Fruit fly (Drosophila melanogaster) whole organism, pupa: ENCODE measurements around the gene CG5214.
A peak's percentile ranks its signal among the peaks of the same experiment; 100 is the strongest.

Source experiments
- CG10348 ChIP-seq: fragments of 200-800 bp; sonication (Bioruptor generic); IDR thresholded peaks from 2 replicates; pipeline ENCODE4 v1.3.6; 2022; ENCODE audit warnings: missing biosample characterization, missing genetic modification characterization
- CG12605 ChIP-seq: fragments of 200-800 bp; sonication (Bioruptor generic); IDR thresholded peaks from 2 replicates; pipeline ENCODE4 v1.3.6; 2022; ENCODE audit warnings: missing biosample characterization, missing genetic modification characterization
- CG13204 ChIP-seq: fragments of 200-800 bp; sonication (Bioruptor generic); optimal IDR thresholded peaks from 2 replicates; lab custom pipeline; 2018; ENCODE audit warnings: missing biosample characterization, mild to moderate bottlenecking, missing genetic modification characterization, moderate library complexity
- CG14655 ChIP-seq: fragments of 200-800 bp; sonication (Bioruptor generic); optimal IDR thresholded peaks from 3 replicates; lab custom pipeline; 2017; ENCODE audit warnings: mild to moderate bottlenecking, missing biosample characterization, missing genetic modification reagents, missing genetic modification characterization
- CG15710 ChIP-seq: fragments of 200-800 bp; sonication (Bioruptor generic); optimal IDR thresholded peaks from 2 replicates; lab custom pipeline; 2018; ENCODE audit warnings: missing biosample characterization, mild to moderate bottlenecking, missing genetic modification characterization, moderate library complexity
- CG17806 ChIP-seq: fragments of 200-800 bp; sonication (Bioruptor generic); optimal IDR thresholded peaks from 2 replicates; lab custom pipeline; 2018; ENCODE audit warnings: missing biosample characterization, mild to moderate bottlenecking, missing genetic modification characterization, moderate library complexity
- CG32121 ChIP-seq: fragments of 200-800 bp; sonication (Bioruptor generic); IDR thresholded peaks from 2 replicates; pipeline ENCODE4 v1.3.6; 2022; ENCODE audit warnings: missing biosample characterization, missing genetic modification characterization
- CG34367 ChIP-seq: fragments of 200-800 bp; sonication (Bioruptor generic); optimal IDR thresholded peaks from 2 replicates; lab custom pipeline; 2018; ENCODE audit warnings: missing biosample characterization, mild to moderate bottlenecking, missing genetic modification characterization
- CG4496 ChIP-seq: fragments of 200-800 bp; sonication (Bioruptor generic); IDR thresholded peaks from 3 replicates; pipeline ENCODE4 v1.3.6; 2022; ENCODE audit warnings: missing biosample characterization, missing genetic modification characterization
- CG8159 ChIP-seq: fragments of 200-800 bp; sonication (Bioruptor generic); optimal IDR thresholded peaks from 3 replicates; lab custom pipeline; 2018; ENCODE audit warnings: missing biosample characterization, mild to moderate bottlenecking, missing genetic modification characterization, moderate library complexity
- CG8301 ChIP-seq: fragments of 200-800 bp; sonication (Bioruptor generic); optimal IDR thresholded peaks from 2 replicates; lab custom pipeline; 2018; ENCODE audit warnings: missing biosample characterization, mild to moderate bottlenecking, missing genetic modification characterization
- CG9948 ChIP-seq: fragments of 200-800 bp; sonication (Bioruptor generic); optimal IDR thresholded peaks from 2 replicates; lab custom pipeline; 2018; ENCODE audit warnings: missing biosample characterization, mild to moderate bottlenecking, missing genetic modification characterization, moderate library complexity
- D1 ChIP-seq: fragments of 200-800 bp; sonication (Bioruptor generic); optimal IDR thresholded peaks from 2 replicates; lab custom pipeline; 2018; ENCODE audit warnings: missing biosample characterization, mild to moderate bottlenecking, missing genetic modification characterization, moderate library complexity
- EcR ChIP-seq: fragments of 200-800 bp; sonication (Bioruptor generic); optimal IDR thresholded peaks from 3 replicates; lab custom pipeline; 2019; ENCODE audit warnings: missing biosample characterization, missing genetic modification characterization, mild to moderate bottlenecking, moderate library complexity, missing genetic modification reagents
- Ets98B ChIP-seq: fragments of 200-800 bp; sonication (Bioruptor generic); IDR thresholded peaks from 2 replicates; pipeline ENCODE4 v1.3.6; 2022; ENCODE audit warnings: missing biosample characterization, missing genetic modification characterization
- Pif1A ChIP-seq: fragments of 200-800 bp; sonication (Bioruptor generic); optimal IDR thresholded peaks from 3 replicates; lab custom pipeline; 2016; ENCODE audit warnings: missing biosample characterization, missing genetic modification characterization
- Pif1B ChIP-seq: fragments of 200-800 bp; sonication (Bioruptor generic); optimal IDR thresholded peaks from 3 replicates; lab custom pipeline; 2016; ENCODE audit warnings: missing biosample characterization, missing genetic modification characterization
- Snoo ChIP-seq: fragments of 200-800 bp; sonication (Bioruptor generic); optimal IDR thresholded peaks from 3 replicates; lab custom pipeline; 2017; ENCODE audit warnings: missing biosample characterization, mild to moderate bottlenecking, missing genetic modification characterization, inconsistent platforms
- fd96Ca ChIP-seq: fragments of 200-800 bp; sonication (Bioruptor generic); IDR thresholded peaks from 3 replicates; pipeline ENCODE4 v1.3.6; 2022; ENCODE audit warnings: missing biosample characterization, missing genetic modification characterization
- gl ChIP-seq: fragments of 200-800 bp; sonication (Bioruptor generic); optimal IDR thresholded peaks from 2 replicates; lab custom pipeline; 2018; ENCODE audit warnings: missing biosample characterization, mild to moderate bottlenecking, missing genetic modification characterization
- rn ChIP-seq: fragments of 200-800 bp; sonication (Bioruptor generic); IDR thresholded peaks from 2 replicates; pipeline ENCODE4 v1.3.6; 2022; ENCODE audit warnings: missing biosample characterization, missing genetic modification characterization

The CG5214 gene

DNA sequence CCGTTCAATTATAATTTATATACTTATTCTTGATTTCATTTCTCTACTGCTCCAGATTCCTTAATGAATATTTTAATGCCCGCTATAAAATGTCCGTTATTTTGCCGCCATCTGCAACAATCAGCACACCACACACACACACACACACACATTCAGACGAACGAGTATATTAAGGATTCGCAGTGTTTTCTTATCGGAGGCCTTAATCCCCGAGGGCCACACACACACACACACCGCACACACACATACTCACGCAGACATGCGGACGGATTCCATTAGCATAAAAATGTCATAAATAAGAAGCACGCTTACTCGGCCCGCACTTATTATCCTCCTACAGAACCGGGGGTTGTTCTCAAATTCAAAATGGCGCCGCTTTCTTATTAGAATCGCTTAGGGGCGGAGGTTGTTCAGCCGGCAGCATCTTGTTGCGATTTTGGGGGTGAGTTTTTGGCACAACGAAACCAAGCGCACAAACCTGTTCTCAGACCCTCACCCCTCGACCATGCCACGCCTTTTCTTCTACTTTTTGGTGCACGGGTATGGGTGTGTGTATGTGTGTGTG is 16.9 kb downstream of the CG5214 start:
- TF ChIP-seq CG17806 (tag; lab: Kevin White, UChicago): no peak
- no peak for TF ChIP-seq CG15710 (tag; lab: Kevin White, UChicago)
- no peak for TF ChIP-seq CG4496 (GFP tag; lab: Robert Waterston, UW)
- no peak for TF ChIP-seq CG9948 (tag; lab: Kevin White, UChicago)
- no peak for TF ChIP-seq CG32121 (GFP tag; lab: Robert Waterston, UW)
- TF ChIP-seq CG12605 (GFP tag; lab: Robert Waterston, UW): no peak
- TF ChIP-seq CG8159: no peak
- TF ChIP-seq CG8301: no peak
- no peak for TF ChIP-seq gl (tag; lab: Kevin White, UChicago)
- no peak for TF ChIP-seq CG10348
- TF ChIP-seq rn (GFP tag; lab: Robert Waterston, UW): no peak
- no peak for TF ChIP-seq Snoo
- TF ChIP-seq fd96Ca (GFP tag; lab: Robert Waterston, UW): no peak
- TF ChIP-seq CG13204 (GFP tag; lab: Kevin White, UChicago): no peak
- TF ChIP-seq D1 (tag; lab: Kevin White, UChicago): no peak
- TF ChIP-seq Pif1A (GFP tag; lab: Kevin White, UChicago): no peak
- TF ChIP-seq Ets98B (GFP tag; lab: Robert Waterston, UW): no peak

DNA sequence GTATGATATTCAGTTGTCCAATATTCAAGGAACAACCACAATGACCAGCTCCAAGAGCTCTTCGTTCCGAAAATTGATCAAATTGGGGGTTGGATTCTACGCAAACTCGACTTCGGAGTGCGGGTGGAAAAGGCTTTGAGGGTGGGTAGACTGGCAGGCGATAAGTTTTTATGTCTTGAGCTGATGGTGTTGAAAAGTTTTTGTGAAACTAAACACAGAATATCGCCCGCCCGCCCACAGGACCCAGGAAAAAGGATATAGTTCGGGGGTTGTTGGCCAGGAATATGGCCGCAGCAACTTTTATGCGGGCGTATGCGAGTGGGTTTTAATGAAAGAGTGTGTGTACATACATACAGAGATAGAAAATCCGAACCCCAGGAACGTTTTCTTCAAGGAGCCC is 19.5 kb downstream of the CG5214 start:
- TF ChIP-seq CG13204 (GFP tag; lab: Kevin White, UChicago) (no peak), CG8301 (no peak), CG14655 (no peak), fd96Ca (GFP tag; lab: Robert Waterston, UW) (no peak), EcR (GFP tag; lab: Kevin White, UChicago) (no peak)

DNA sequence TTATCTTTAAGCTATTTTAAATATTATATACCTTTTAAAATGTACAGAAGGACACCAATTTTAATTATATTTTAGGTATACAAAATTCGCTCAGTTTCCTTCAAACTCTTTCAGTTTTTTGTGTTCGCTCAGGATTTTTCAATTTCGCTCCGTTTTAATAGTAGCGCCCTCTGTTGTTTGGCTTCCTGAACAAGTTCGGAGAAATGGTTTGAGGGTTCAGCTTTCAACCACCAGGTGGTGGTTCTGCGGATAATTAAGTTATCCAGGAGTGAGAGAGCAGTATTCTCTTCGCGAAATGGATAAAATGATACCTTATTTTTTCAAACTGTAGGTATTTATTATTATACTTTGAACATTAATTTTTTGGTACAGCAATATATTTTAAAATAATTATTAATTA is 24.9 kb downstream of the CG5214 start:
- TF ChIP-seq CG8301 (peak; percentile 55), CG17806 (tag; lab: Kevin White, UChicago) (no peak), Pif1B (GFP tag; lab: Kevin White, UChicago) (peak; percentile 45), CG9948 (tag; lab: Kevin White, UChicago) (no peak), Ets98B (GFP tag; lab: Robert Waterston, UW) (no peak; the same call in 1 of the 2 replicates), CG34367 (tag; lab: Kevin White, UChicago) (peak; percentile 53), CG13204 (GFP tag; lab: Kevin White, UChicago) (peak; percentile 11), CG12605 (GFP tag; lab: Robert Waterston, UW) (0 out of 2 replicates have a peak, but pooled peaks have one; percentile 9), CG14655 (peak; percentile 76), CG8159 (peak; percentile 41), D1 (tag; lab: Kevin White, UChicago) (peak; percentile 4), Snoo (no peak), CG32121 (GFP tag; lab: Robert Waterston, UW) (no peak), Pif1A (GFP tag; lab: Kevin White, UChicago) (peak; percentile 64), CG15710 (tag; lab: Kevin White, UChicago) (peak; percentile 19)

DNA sequence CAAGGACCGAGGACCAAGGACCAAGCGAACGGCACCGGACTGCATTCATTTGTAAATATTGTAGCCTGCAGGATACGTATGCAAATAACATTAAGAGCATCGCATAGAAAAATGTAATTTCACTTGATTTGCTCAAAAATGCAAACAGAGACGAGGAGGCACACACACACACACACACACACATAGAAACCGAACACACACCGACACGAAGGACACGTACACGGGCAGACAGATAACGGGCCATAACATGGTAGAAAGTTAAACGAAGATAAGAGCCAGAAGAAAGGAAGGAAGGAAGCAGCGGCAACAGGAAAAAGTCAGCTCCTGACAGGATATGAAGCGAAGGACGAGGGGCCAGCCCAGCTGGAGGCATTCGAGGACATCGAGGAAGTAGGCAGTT is 26.5 kb downstream of the CG5214 start:
- TF ChIP-seq CG15710 (tag; lab: Kevin White, UChicago) (no peak), gl (tag; lab: Kevin White, UChicago) (no peak), CG4496 (GFP tag; lab: Robert Waterston, UW) (no peak)

DNA sequence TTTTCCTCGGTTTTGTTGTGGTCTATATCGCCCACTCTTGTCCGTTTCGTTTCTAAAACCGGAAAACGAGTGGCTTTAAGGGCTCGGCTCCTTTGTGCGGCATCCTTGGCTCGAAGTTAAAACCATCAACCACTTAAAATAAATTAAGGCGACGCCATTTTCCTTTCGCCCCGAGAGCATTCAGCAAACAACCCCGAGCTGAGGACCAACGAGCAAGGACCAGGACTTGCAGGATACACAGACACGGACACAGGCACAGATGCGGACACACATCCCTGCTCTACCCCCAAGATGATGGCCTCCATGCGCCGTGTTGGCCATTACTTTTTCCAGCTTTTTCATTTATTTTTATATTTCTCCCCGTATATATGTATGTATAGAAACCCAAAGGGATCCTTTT is 28.6 kb downstream of the CG5214 start:
- TF ChIP-seq CG12605 (GFP tag; lab: Robert Waterston, UW) (no peak), CG14655 (no peak), CG17806 (tag; lab: Kevin White, UChicago) (no peak), CG10348 (no peak), CG34367 (tag; lab: Kevin White, UChicago) (no peak), Snoo (no peak), CG9948 (tag; lab: Kevin White, UChicago) (no peak), Pif1B (GFP tag; lab: Kevin White, UChicago) (no peak), CG15710 (tag; lab: Kevin White, UChicago) (no peak)
- TF ChIP-seq, all 21 proteins: peak for 0

DNA sequence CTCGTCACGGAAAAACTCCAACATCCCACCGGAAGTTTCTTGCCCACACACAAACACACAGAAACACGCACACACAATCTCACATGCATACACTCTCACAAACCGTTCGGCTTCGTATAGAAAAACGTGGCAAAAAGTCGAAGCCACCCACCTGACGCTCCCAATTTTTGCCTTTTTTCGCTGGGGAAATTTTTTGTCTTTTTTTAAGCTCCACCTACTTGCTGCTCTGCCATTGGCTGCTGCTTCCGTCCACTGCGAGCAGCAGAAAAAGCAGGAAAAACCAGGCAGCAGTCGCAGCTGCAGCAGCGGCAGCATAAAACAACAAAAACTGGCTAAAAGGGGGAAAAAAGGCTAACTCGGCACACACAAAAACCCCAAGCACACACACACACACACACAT is 37.8 kb downstream of the CG5214 start:
- TF ChIP-seq CG14655 (peak; percentile 8), CG12605 (GFP tag; lab: Robert Waterston, UW) (0 out of 2 replicates have a peak, but pooled peaks have one; percentile 13), CG17806 (tag; lab: Kevin White, UChicago) (no peak)

DNA sequence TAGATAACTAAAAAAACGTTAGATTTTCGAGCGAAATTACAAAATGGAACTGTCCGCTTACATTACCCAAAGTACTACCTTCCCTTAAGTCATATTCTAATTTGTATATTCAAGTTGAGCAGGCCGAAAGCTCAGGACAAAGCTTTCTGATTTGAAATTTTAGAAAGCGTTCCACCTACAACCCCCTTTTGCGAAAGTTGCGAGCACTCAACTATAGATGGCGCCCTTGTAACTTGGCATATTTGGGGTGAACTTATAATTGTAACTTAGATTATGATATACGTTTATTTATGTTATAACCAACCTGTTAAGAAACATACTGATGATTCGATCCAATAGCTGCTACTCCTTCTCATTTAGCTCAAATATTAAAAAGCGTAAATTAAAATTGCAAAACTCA is 42.8 kb downstream of the CG5214 start:
- TF ChIP-seq CG34367 (tag; lab: Kevin White, UChicago) (no peak), Pif1A (GFP tag; lab: Kevin White, UChicago) (no peak), CG13204 (GFP tag; lab: Kevin White, UChicago) (no peak), CG10348 (no peak), CG15710 (tag; lab: Kevin White, UChicago) (no peak), CG17806 (tag; lab: Kevin White, UChicago) (no peak), CG4496 (GFP tag; lab: Robert Waterston, UW) (no peak), D1 (tag; lab: Kevin White, UChicago) (no peak), CG9948 (tag; lab: Kevin White, UChicago) (no peak), CG8159 (no peak), CG32121 (GFP tag; lab: Robert Waterston, UW) (no peak), gl (tag; lab: Kevin White, UChicago) (no peak), EcR (GFP tag; lab: Kevin White, UChicago) (no peak), fd96Ca (GFP tag; lab: Robert Waterston, UW) (no peak)
- TF ChIP-seq, all 21 proteins: peak for 0
